Fruit fly (Drosophila melanogaster) whole organism, embryonic: Measurements from ENCODE around the gene CG43052.

Experiments
- Aef1 ChIP-seq: fragments of 200-800 bp; sonication (Bioruptor generic); IDR thresholded peaks from 3 replicates; pipeline ENCODE4 v1.3.6; 2022; ENCODE audit warnings: missing biosample characterization, missing genetic modification characterization
- BEAF-32 ChIP-seq: fragments of 200-800 bp; sonication (Bioruptor generic); optimal IDR thresholded peaks from 3 replicates; lab custom pipeline; 2017; ENCODE audit warnings: missing biosample characterization, missing genetic modification characterization, mild to moderate bottlenecking, moderate library complexity, missing genetic modification reagents
- CG10366 ChIP-seq: fragments of 200-800 bp; sonication (Bioruptor generic); IDR thresholded peaks from 2 replicates; pipeline ENCODE4 v1.3.6; 2022; ENCODE audit warnings: missing biosample characterization, missing genetic modification characterization
- CG10654 ChIP-seq: fragments of 200-800 bp; sonication (Bioruptor generic); optimal IDR thresholded peaks from 2 replicates; lab custom pipeline; 2016; ENCODE audit warnings: missing biosample characterization, missing genetic modification characterization
- CG11560 ChIP-seq: fragments of 200-800 bp; sonication (Bioruptor generic); IDR thresholded peaks from 3 replicates; pipeline ENCODE4 v1.3.6; 2022; ENCODE audit warnings: missing biosample characterization, missing genetic modification characterization
- CG12219 ChIP-seq: fragments of 200-800 bp; sonication (Bioruptor generic); optimal IDR thresholded peaks from 3 replicates; lab custom pipeline; 2018; ENCODE audit warnings: missing biosample characterization, mild to moderate bottlenecking, missing genetic modification characterization
- CG12942 ChIP-seq: fragments of 200-800 bp; sonication (Bioruptor generic); optimal IDR thresholded peaks from 3 replicates; lab custom pipeline; 2016; ENCODE audit warnings: missing biosample characterization, missing genetic modification characterization
- CG13424 ChIP-seq: fragments of 200-800 bp; sonication (Bioruptor generic); optimal IDR thresholded peaks from 2 replicates; lab custom pipeline; 2019; ENCODE audit warnings: missing biosample characterization, mild to moderate bottlenecking, missing genetic modification characterization, moderate library complexity
- CG15514 ChIP-seq: fragments of 200-800 bp; sonication (Bioruptor generic); optimal IDR thresholded peaks from 3 replicates; lab custom pipeline; 2017; ENCODE audit warnings: missing biosample characterization, missing genetic modification characterization, mild to moderate bottlenecking, moderate library complexity, missing genetic modification reagents
- CG17829 ChIP-seq: fragments of 200-800 bp; optimal IDR thresholded peaks from 2 replicates; lab custom pipeline; 2019; ENCODE audit warnings: missing biosample characterization, mild to moderate bottlenecking, missing genetic modification characterization, moderate library complexity
- CG18011 ChIP-seq: fragments of 200-800 bp; sonication (Bioruptor generic); optimal IDR thresholded peaks from 2 replicates; lab custom pipeline; 2017; ENCODE audit warnings: missing biosample characterization, missing genetic modification characterization, mild to moderate bottlenecking, moderate library complexity, missing genotype
- CG1832 ChIP-seq: fragments of 200-800 bp; sonication (Bioruptor generic); optimal IDR thresholded peaks from 2 replicates; lab custom pipeline; 2017; ENCODE audit warnings: missing biosample characterization, mild to moderate bottlenecking, missing genetic modification characterization, inconsistent platforms
- CG3163 ChIP-seq: fragments of 200-800 bp; sonication (Bioruptor generic); optimal IDR thresholded peaks from 3 replicates; lab custom pipeline; 2016; ENCODE audit warnings: missing biosample characterization, missing genetic modification characterization
- CG34224 ChIP-seq: fragments of 200-800 bp; sonication (Bioruptor generic); IDR thresholded peaks from 3 replicates; pipeline ENCODE4 v1.3.6; 2022; ENCODE audit warnings: missing biosample characterization, missing genetic modification characterization; ENCODE audit not compliant: partially characterized antibody
- CG34422 ChIP-seq: fragments of 200-800 bp; sonication (Bioruptor generic); IDR thresholded peaks from 3 replicates; pipeline ENCODE4 v1.3.6; 2022; ENCODE audit warnings: missing biosample characterization, missing genetic modification characterization
- CG4360 ChIP-seq: fragments of 200-800 bp; sonication (Bioruptor generic); IDR thresholded peaks from 2 replicates; pipeline ENCODE4 v1.3.6; 2022; ENCODE audit warnings: missing biosample characterization, missing genetic modification characterization
- CG6254 ChIP-seq: fragments of 200-800 bp; sonication (Bioruptor generic); optimal IDR thresholded peaks from 3 replicates; lab custom pipeline; 2017; ENCODE audit warnings: mild to moderate bottlenecking, missing biosample characterization, missing genetic modification reagents, missing genetic modification characterization
- CG6854 ChIP-seq: fragments of 200-800 bp; sonication (Bioruptor generic); optimal IDR thresholded peaks from 3 replicates; lab custom pipeline; 2017; ENCODE audit warnings: missing biosample characterization, mild to moderate bottlenecking, missing genetic modification characterization
- CG7372 ChIP-seq: fragments of 200-800 bp; sonication (Bioruptor generic); IDR thresholded peaks from 2 replicates; pipeline ENCODE4 v1.3.6; 2022; ENCODE audit warnings: missing biosample characterization, missing genetic modification characterization
- CG7839 ChIP-seq: fragments of 200-800 bp; sonication (Bioruptor generic); optimal IDR thresholded peaks from 3 replicates; lab custom pipeline; 2018; ENCODE audit warnings: missing biosample characterization, mild to moderate bottlenecking, missing genetic modification characterization, moderate library complexity
- CG9932 ChIP-seq: fragments of 200-800 bp; sonication (Bioruptor generic); IDR thresholded peaks from 2 replicates; pipeline ENCODE4 v1.3.6; 2022; ENCODE audit warnings: missing biosample characterization, missing genetic modification characterization
- Dfd ChIP-seq, 2 experiments: fragments of >200 bp; optimal IDR thresholded peaks; 2 replicates each; lab custom pipeline; 2017; ENCODE audit warnings: missing biosample characterization in 2 of 2, missing genetic modification characterization in 2 of 2
- Dp ChIP-seq: fragments of 200-800 bp; sonication (Bioruptor generic); optimal IDR thresholded peaks from 2 replicates; lab custom pipeline; 2018; ENCODE audit warnings: missing biosample characterization, mild to moderate bottlenecking, missing genetic modification characterization, moderate library complexity
- Drgx ChIP-seq: fragments of 200-800 bp; sonication (Bioruptor generic); IDR thresholded peaks from 2 replicates; pipeline ENCODE4 v1.3.6; 2022; ENCODE audit warnings: missing biosample characterization, missing genetic modification characterization
- Eip74EF ChIP-seq, 2 experiments: fragments of 200-800 bp in 1 of 2; fragments of >200 bp in 1 of 2; sonication (Bioruptor generic) in 1 of 2; optimal IDR thresholded peaks; 2 replicates each; lab custom pipeline; 2017 to 2019; ENCODE audit warnings: missing biosample characterization in 2 of 2, missing genetic modification characterization in 2 of 2, mild to moderate bottlenecking in 1 of 2, moderate library complexity in 1 of 2
- Hmr ChIP-seq: fragments of 200-800 bp; sonication (Bioruptor generic); optimal IDR thresholded peaks from 3 replicates; lab custom pipeline; 2017; ENCODE audit warnings: mild to moderate bottlenecking, missing biosample characterization, missing genetic modification reagents, missing genetic modification characterization
- Jarid2 ChIP-seq: fragments of 200-800 bp; sonication (Bioruptor generic); optimal IDR thresholded peaks from 3 replicates; lab custom pipeline; 2017; ENCODE audit warnings: mild to moderate bottlenecking, missing biosample characterization, missing genetic modification reagents, missing genetic modification characterization
- MBD-R2 ChIP-seq: fragments of 200-800 bp; sonication (Bioruptor generic); IDR thresholded peaks from 2 replicates; pipeline ENCODE4 v1.3.6; 2022; ENCODE audit warnings: missing biosample characterization, missing genetic modification characterization
- MESR4 ChIP-seq: fragments of 200-800 bp; sonication (Bioruptor generic); optimal IDR thresholded peaks from 2 replicates; lab custom pipeline; 2018; ENCODE audit warnings: missing biosample characterization, mild to moderate bottlenecking, missing genetic modification characterization, moderate library complexity
- Med ChIP-seq: fragments of 200-800 bp; sonication (Bioruptor generic); peaks from one replicate; lab custom pipeline; 2016; ENCODE audit warnings: missing biosample characterization, missing genetic modification characterization, mild to moderate bottlenecking, inconsistent platforms, moderate library complexity
- Myb ChIP-seq: fragments of 200-800 bp; sonication (Bioruptor generic); optimal IDR thresholded peaks from 2 replicates; lab custom pipeline; 2016; ENCODE audit warnings: missing biosample characterization, missing genetic modification characterization
- NC2β ChIP-seq: fragments of 200-800 bp; sonication (Bioruptor generic); optimal IDR thresholded peaks from 2 replicates; lab custom pipeline; 2016; ENCODE audit warnings: missing biosample characterization, missing genetic modification characterization
- Stat92E ChIP-seq, 3 experiments: fragments of >200 bp in 2 of 3; fragments of 200-800 bp in 1 of 3; sonication (Bioruptor generic) in 1 of 3; optimal IDR thresholded peaks; 2 replicates each; lab custom pipeline; 2017 to 2019; ENCODE audit warnings: missing biosample characterization in 3 of 3, missing genetic modification characterization in 3 of 3, mild to moderate bottlenecking in 1 of 3, moderate library complexity in 1 of 3
- ash1 ChIP-seq: fragments of 200-800 bp; sonication (Bioruptor generic); optimal IDR thresholded peaks from 2 replicates; lab custom pipeline; 2018; ENCODE audit warnings: missing biosample characterization, mild to moderate bottlenecking, missing genetic modification characterization
- chinmo ChIP-seq: fragments of 200-800 bp; sonication (Bioruptor generic); IDR thresholded peaks from 4 replicates; pipeline ENCODE4 v1.3.6; 2022; ENCODE audit warnings: missing biosample characterization, missing genetic modification characterization; ENCODE audit not compliant: partially characterized antibody
- esg ChIP-seq: fragments of 200-800 bp; sonication (Bioruptor generic); conservative IDR thresholded peaks from 2 replicates; pipeline ENCODE4 v1.3.6; 2022; ENCODE audit warnings: missing biosample characterization, missing genetic modification characterization
- ewg ChIP-seq: fragments of 200-800 bp; sonication (Bioruptor generic); optimal IDR thresholded peaks from 3 replicates; lab custom pipeline; 2017; ENCODE audit warnings: mild to moderate bottlenecking, missing biosample characterization, missing genetic modification reagents, missing genetic modification characterization
- jumu ChIP-seq: fragments of 200-800 bp; sonication (Bioruptor generic); optimal IDR thresholded peaks from 3 replicates; lab custom pipeline; 2016; ENCODE audit warnings: missing biosample characterization, missing genetic modification characterization
- lilli ChIP-seq: fragments of 200-800 bp; sonication (Bioruptor generic); optimal IDR thresholded peaks from 3 replicates; lab custom pipeline; 2016; ENCODE audit warnings: missing biosample characterization, missing genetic modification characterization
- nerfin-1 ChIP-seq: fragments of 200-800 bp; sonication (Bioruptor generic); optimal IDR thresholded peaks from 3 replicates; lab custom pipeline; 2019; ENCODE audit warnings: missing biosample characterization, mild to moderate bottlenecking, missing genetic modification characterization, moderate library complexity
- pnt ChIP-seq: fragments of 200-800 bp; sonication (Bioruptor generic); optimal IDR thresholded peaks from 3 replicates; lab custom pipeline; 2016; ENCODE audit warnings: missing biosample characterization, missing genetic modification characterization
- prd ChIP-seq, 3 experiments: fragments of >200 bp in 2 of 3; fragments of 200-800 bp in 1 of 3; sonication (Bioruptor generic) in 1 of 3; optimal IDR thresholded peaks in 2 of 3; IDR thresholded peaks in 1 of 3; 2 replicates in 2 of 3; 3 replicates in 1 of 3; pipeline versions ENCODE4 v1.3.6 to Lab custom; 2017 to 2022; ENCODE audit warnings: missing biosample characterization in 1 of 3, missing genetic modification characterization in 1 of 3
- pum ChIP-seq: fragments of 200-800 bp; sonication (Bioruptor generic); optimal IDR thresholded peaks from 2 replicates; lab custom pipeline; 2016; ENCODE audit warnings: missing biosample characterization, missing genetic modification characterization
- pzg ChIP-seq: fragments of 200-800 bp; sonication (Bioruptor generic); optimal IDR thresholded peaks from 3 replicates; lab custom pipeline; 2018; ENCODE audit warnings: missing biosample characterization, mild to moderate bottlenecking, missing genetic modification characterization, moderate library complexity
- sens-2 ChIP-seq: fragments of 200-800 bp; sonication (Bioruptor generic); IDR thresholded peaks from 2 replicates; pipeline ENCODE4 v1.3.6; 2022; ENCODE audit warnings: missing biosample characterization, missing genetic modification characterization
- sisA ChIP-seq: fragments of 200-800 bp; sonication (Bioruptor generic); IDR thresholded peaks from 2 replicates; pipeline ENCODE4 v1.3.6; 2022; ENCODE audit warnings: missing biosample characterization, missing genetic modification characterization
- sr ChIP-seq: fragments of 200-800 bp; sonication (Bioruptor generic); IDR thresholded peaks from 3 replicates; pipeline ENCODE4 v1.3.6; 2022; ENCODE audit warnings: missing biosample characterization, missing genetic modification characterization

The CG43052 gene

dm6 chr2L:14319005-14319404 lies 32.9 kb upstream of the CG43052 start:
- no peak for TF ChIP-seq CG3163 (GFP tag; lab: Kevin White, UChicago)
- no peak for TF ChIP-seq CG12219 (GFP tag; lab: Kevin White, UChicago)
- peak; percentile 11 for TF ChIP-seq Med (GFP tag; lab: Kevin White, UChicago)
- TF ChIP-seq prd (optimal IDR thresholded peaks at IDR 0.05; lab: Kevin White, UChicago): no peak
- TF ChIP-seq prd (GFP tag; IDR thresholded peaks at IDR 0.05; lab: Robert Waterston, UW): no peak
- TF ChIP-seq Stat92E (GFP tag; optimal IDR thresholded peaks at IDR 0.05; lab: Kevin White, UChicago): no peak
- no peak for TF ChIP-seq Hmr (GFP tag; lab: Kevin White, UChicago)
- no peak for TF ChIP-seq Myb (GFP tag; lab: Kevin White, UChicago)
- TF ChIP-seq jumu (GFP tag; lab: Kevin White, UChicago): no peak
- TF ChIP-seq sr (GFP tag; lab: Robert Waterston, UW): peak; percentile 97

- no peak for TF ChIP-seq CG15514
- no peak for TF ChIP-seq lilli (GFP tag; lab: Kevin White, UChicago)
- no peak for TF ChIP-seq pnt (GFP tag; lab: Kevin White, UChicago)
- TF ChIP-seq NC2β (GFP tag; lab: Kevin White, UChicago): no peak
- TF ChIP-seq Dp (GFP tag; lab: Kevin White, UChicago): peak; percentile 89
- TF ChIP-seq Drgx (GFP tag; lab: Robert Waterston, UW): no peak
- TF ChIP-seq CG34422 (GFP tag; lab: Robert Waterston, UW): peak; percentile 44; the same call in 1 of the 3 replicates
- peak; percentile 84 for TF ChIP-seq Jarid2 (GFP tag; lab: Kevin White, UChicago)
- TF ChIP-seq esg (GFP tag; lab: Robert Waterston, UW): no peak
- TF ChIP-seq sr (GFP tag; lab: Robert Waterston, UW): no peak
- peak; percentile 92; the same call in 2 of the 3 replicates for TF ChIP-seq CG11560 (tag; lab: Robert Waterston, UW)
- TF ChIP-seq CG6254 (GFP tag; lab: Kevin White, UChicago): no peak
- no peak for TF ChIP-seq CG9932 (GFP tag; lab: Robert Waterston, UW)
- TF ChIP-seq MBD-R2 (GFP tag; lab: Robert Waterston, UW): 0 out of 2 replicates have a peak, but pooled peaks have one; percentile 25
- no peak for TF ChIP-seq CG10366 (GFP tag; lab: Robert Waterston, UW)
- no peak for TF ChIP-seq CG17829 (tag; lab: Kevin White, UChicago)
- no peak for TF ChIP-seq CG13424 (tag; lab: Kevin White, UChicago)
- TF ChIP-seq nerfin-1 (tag; lab: Kevin White, UChicago): no peak
- TF ChIP-seq CG12219 (GFP tag; lab: Kevin White, UChicago): no peak
- peak; percentile 35 for TF ChIP-seq BEAF-32
- no peak for TF ChIP-seq sens-2 (GFP tag; lab: Robert Waterston, UW)
- no peak for TF ChIP-seq CG7372 (GFP tag; lab: Robert Waterston, UW)
- peak; percentile 26; the same call in 1 of the 3 replicates for TF ChIP-seq CG34224
- no peak for TF ChIP-seq ash1 (GFP tag; lab: Kevin White, UChicago)
- TF ChIP-seq CG18011 (GFP tag; lab: Kevin White, UChicago): no peak
- no peak for TF ChIP-seq CG3163 (GFP tag; lab: Kevin White, UChicago)
- TF ChIP-seq CG10654: no peak
- TF ChIP-seq pzg (GFP tag; lab: Kevin White, UChicago): peak; percentile 45
- no peak for TF ChIP-seq ewg (GFP tag; lab: Kevin White, UChicago)
- no peak for TF ChIP-seq CG7839 (tag; lab: Kevin White, UChicago)
- no peak for TF ChIP-seq sisA (GFP tag; lab: Robert Waterston, UW)
- no peak for TF ChIP-seq CG12942 (GFP tag; lab: Kevin White, UChicago)
- peak; percentile 8 for TF ChIP-seq MESR4 (GFP tag; lab: Kevin White, UChicago)
- TF ChIP-seq Aef1 (GFP tag; lab: Robert Waterston, UW): peak; percentile 35; the same call in 1 of the 3 replicates
- TF ChIP-seq CG6854 (GFP tag; lab: Kevin White, UChicago): no peak
- TF ChIP-seq Dfd (GFP tag; optimal IDR thresholded peaks at IDR 0.05; lab: Kevin White, UChicago): no peak
- TF ChIP-seq Med (GFP tag; lab: Kevin White, UChicago): no peak
- TF ChIP-seq chinmo: 0 out of 4 replicates have a peak, but pooled peaks have one; percentile 38
- TF ChIP-seq CG1832 (GFP tag; lab: Kevin White, UChicago): no peak
- TF ChIP-seq pum (GFP tag; lab: Kevin White, UChicago): no peak
- TF ChIP-seq Eip74EF (GFP tag; optimal IDR thresholded peaks at IDR 0.05; lab: Kevin White, UChicago): no peak
- TF ChIP-seq CG4360: peak; percentile 93
Observed at dm6 chr2L:14333965-14334364, 17.9 kb upstream of the CG43052 start, which contains the start of gene CG33090. Gene CG33090 (plus strand): TSS chr2L:14334158.
